Worm (Caenorhabditis elegans) whole organism, early embryonic: ENCODE measurements around the gene ddl-2.

Source experiments
- B0310.2 ChIP-seq: sonication (generic microtip); optimal IDR thresholded peaks from 2 replicates; lab custom pipeline; 2016; ENCODE audit warnings: mild to moderate bottlenecking, missing genetic modification characterization, missing compliant biosample characterization
- F13C5.2 ChIP-seq: sonication (generic microtip); optimal IDR thresholded peaks from 2 replicates; lab custom pipeline; 2017; ENCODE audit warnings: mild to moderate bottlenecking, missing genetic modification characterization, inconsistent platforms, missing compliant biosample characterization
- aly-1 ChIP-seq: sonication (generic microtip); optimal IDR thresholded peaks from 2 replicates; lab custom pipeline; 2016; ENCODE audit warnings: missing genetic modification characterization, missing compliant biosample characterization
- ama-1 ChIP-seq: fragments of 150-350 bp; optimal IDR thresholded peaks from 2 replicates; lab custom pipeline; 2014
- ceh-13 ChIP-seq: fragments of 200-800 bp; sonication (Bioruptor generic); optimal IDR thresholded peaks from 2 replicates; lab custom pipeline; 2018; ENCODE audit warnings: mild to moderate bottlenecking, missing genetic modification characterization, missing compliant biosample characterization
- ceh-36 ChIP-seq: sonication (generic microtip); optimal IDR thresholded peaks from 2 replicates; lab custom pipeline; 2016; ENCODE audit warnings: missing genetic modification characterization, inconsistent platforms, missing compliant biosample characterization
- ets-7 ChIP-seq: sonication (generic microtip); optimal IDR thresholded peaks from 2 replicates; lab custom pipeline; 2016; ENCODE audit warnings: missing genotype, missing genetic modification characterization, missing compliant biosample characterization
- flt-1 ChIP-seq: fragments of 200-800 bp; sonication (Bioruptor generic); IDR thresholded peaks from 2 replicates; pipeline ENCODE4 v1.3.6; 2022; ENCODE audit warnings: missing genetic modification characterization, missing compliant biosample characterization
- hmbx-1 ChIP-seq: sonication (generic microtip); optimal IDR thresholded peaks from 2 replicates; lab custom pipeline; 2016; ENCODE audit warnings: mild to moderate bottlenecking, missing genetic modification characterization, missing compliant biosample characterization
- hmg-4 ChIP-seq: fragments of 200-800 bp; sonication (Bioruptor generic); optimal IDR thresholded peaks from 2 replicates; lab custom pipeline; 2018; ENCODE audit warnings: mild to moderate bottlenecking, missing genetic modification characterization, missing compliant biosample characterization
- hnd-1 ChIP-seq: sonication (generic microtip); optimal IDR thresholded peaks from 2 replicates; lab custom pipeline; 2016; ENCODE audit warnings: missing genetic modification characterization, missing compliant biosample characterization
- pes-1 ChIP-seq: fragments of 200-800 bp; sonication (Bioruptor generic); IDR thresholded peaks from 2 replicates; pipeline ENCODE4 v1.3.6; 2022; ENCODE audit warnings: missing genetic modification reagents, missing genetic modification characterization, missing compliant biosample characterization
- scrt-1 ChIP-seq: fragments of 200-800 bp; sonication (Bioruptor generic); IDR thresholded peaks from 2 replicates; pipeline ENCODE4 v1.3.6; 2022; ENCODE audit warnings: missing genetic modification characterization, missing compliant biosample characterization
- sea-1 ChIP-seq: fragments of 200-800 bp; sonication (Bioruptor generic); conservative IDR thresholded peaks from 2 replicates; pipeline ENCODE4 v1.3.6; 2022; ENCODE audit warnings: missing genetic modification characterization, missing compliant biosample characterization
- tbx-11 ChIP-seq: fragments of 200-800 bp; sonication (Bioruptor generic); IDR thresholded peaks from 2 replicates; pipeline ENCODE4 v1.3.6; 2022; ENCODE audit warnings: missing genetic modification characterization, missing compliant biosample characterization
- tbx-37 ChIP-seq: fragments of 200-800 bp; sonication (Bioruptor generic); conservative IDR thresholded peaks from 2 replicates; pipeline ENCODE4 v1.3.6; 2022; ENCODE audit warnings: missing genetic modification reagents, missing genetic modification characterization, missing compliant biosample characterization
- tra-4 ChIP-seq: sonication (generic microtip); optimal IDR thresholded peaks from 2 replicates; lab custom pipeline; 2017; ENCODE audit warnings: missing genetic modification characterization, missing compliant biosample characterization

The ddl-2 gene

ce11 chrII:13574395-13574794 lies 26.9 kb upstream of the ddl-2 start:
- TF ChIP-seq sea-1 (GFP tag; lab: Robert Waterston, UW) (no peak), ets-7 (tag; lab: Kevin White, UChicago) (no peak), tbx-37 (GFP tag; lab: Robert Waterston, UW) (no peak), hnd-1 (tag; lab: Kevin White, UChicago) (no peak), F13C5.2 (tag; lab: Kevin White, UChicago) (no peak), hmbx-1 (tag; lab: Kevin White, UChicago) (no peak)

DNA sequence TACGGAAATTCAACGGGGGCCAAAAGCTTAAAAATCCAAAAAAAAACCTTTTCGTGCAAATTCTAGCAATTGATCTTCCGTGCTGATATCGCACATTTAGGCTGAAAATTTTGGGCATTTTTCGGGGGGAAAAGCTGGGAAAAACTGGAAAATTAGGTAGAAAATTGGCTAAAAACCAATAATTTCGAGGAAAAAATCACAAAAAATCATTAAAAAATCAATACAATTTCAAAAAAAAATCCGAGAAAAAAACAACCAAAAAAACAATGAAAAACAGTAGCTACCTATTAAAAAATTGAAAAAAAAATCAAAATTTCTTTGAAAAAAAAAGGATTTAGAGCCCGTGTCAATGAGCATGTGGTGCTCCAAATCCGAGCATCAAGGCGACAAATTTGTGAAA lies 20.4 kb upstream of the ddl-2 start, which contains the start of gene Y48E1B.3:
Gene Y48E1B.3, minus strand, starts transcription at position 101 of the 400 bp plus-strand sequence.
- TF ChIP-seq aly-1, result no peak
- TF ChIP-seq sea-1 (GFP tag; lab: Robert Waterston, UW), result no peak
- TF ChIP-seq ceh-13 (GFP tag; lab: Kevin White, UChicago), result no peak
- no peak for TF ChIP-seq flt-1 (GFP tag; lab: Robert Waterston, UW)
- TF ChIP-seq hmg-4 (GFP tag; lab: Kevin White, UChicago), result no peak
- no peak for TF ChIP-seq hnd-1 (tag; lab: Kevin White, UChicago)
- TF ChIP-seq pes-1 (GFP tag; lab: Robert Waterston, UW), result no peak
- TF ChIP-seq scrt-1, result no peak
- TF ChIP-seq tbx-37 (GFP tag; lab: Robert Waterston, UW), result no peak
- no peak for TF ChIP-seq ceh-36
- no peak for TF ChIP-seq tbx-11 (GFP tag; lab: Robert Waterston, UW)
- TF ChIP-seq hmbx-1 (tag; lab: Kevin White, UChicago), result no peak
- TF ChIP-seq B0310.2, result no peak

- TF ChIP-seq ceh-13 (GFP tag; lab: Kevin White, UChicago) (no peak), pes-1 (GFP tag; lab: Robert Waterston, UW) (no peak), ama-1 (lab: Kevin White, UChicago) (no peak)
Observed at ce11 chrII:13560553-13560952, 13.1 kb upstream of the ddl-2 start.

DNA sequence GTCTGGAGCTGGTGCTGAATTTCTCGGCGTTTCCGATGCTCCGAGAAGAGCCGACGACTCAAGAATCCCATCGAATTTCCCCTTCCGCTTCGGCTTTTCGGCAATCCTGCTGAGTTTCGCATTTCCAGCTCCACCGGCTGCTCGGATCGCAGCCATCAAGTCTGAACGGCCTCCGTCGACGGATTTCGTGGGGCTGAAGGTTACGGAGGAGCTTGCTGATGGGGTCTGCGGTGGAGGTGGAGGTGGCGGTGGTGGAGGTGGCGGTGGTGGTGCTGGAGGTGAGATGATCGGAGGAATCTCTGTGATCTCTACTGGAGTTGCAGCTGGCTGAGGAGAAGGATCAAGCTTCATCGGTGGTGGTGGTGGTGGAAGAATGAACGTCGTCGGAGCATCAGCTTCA lies 4.5 kb downstream of the ddl-2 start:
- no peak for TF ChIP-seq scrt-1
- no peak for TF ChIP-seq F13C5.2 (tag; lab: Kevin White, UChicago)
- no peak for TF ChIP-seq ceh-13 (GFP tag; lab: Kevin White, UChicago)

DNA sequence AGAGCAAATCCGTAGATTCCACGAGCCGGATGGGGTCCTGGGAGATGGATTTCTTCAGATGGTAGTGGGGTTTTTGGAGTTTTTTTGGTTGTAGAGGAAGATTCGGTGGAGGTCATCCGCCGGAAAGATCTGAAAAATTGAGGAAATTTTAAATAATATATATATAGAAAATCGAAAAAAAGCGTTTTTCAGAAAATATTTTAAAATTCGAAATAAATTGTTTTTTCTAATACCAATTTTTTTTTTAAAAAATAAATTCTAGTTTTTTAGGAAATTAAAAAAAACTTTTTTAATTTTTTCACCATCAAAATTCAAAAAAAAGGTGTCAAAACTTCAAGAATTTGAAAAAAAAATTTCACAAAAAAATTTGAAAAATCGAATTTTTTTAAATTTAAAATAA lies 6.5 kb downstream of the ddl-2 start, which contains the start of the genes noa-1 and Y48E1B.17:
Gene noa-1, minus strand, starts transcription at position 101 of the 400 bp plus-strand sequence.
Gene Y48E1B.17, minus strand, starts transcription at position 129 of the 400 bp plus-strand sequence.
- TF ChIP-seq hmbx-1 (tag; lab: Kevin White, UChicago) (no peak), ama-1 (lab: Kevin White, UChicago) (no peak), F13C5.2 (tag; lab: Kevin White, UChicago) (no peak), tbx-11 (GFP tag; lab: Robert Waterston, UW) (no peak), ceh-13 (GFP tag; lab: Kevin White, UChicago) (no peak), aly-1 (no peak), flt-1 (GFP tag; lab: Robert Waterston, UW) (no peak), scrt-1 (no peak), tra-4 (tag; lab: Kevin White, UChicago) (no peak), tbx-37 (GFP tag; lab: Robert Waterston, UW) (no peak), hmg-4 (GFP tag; lab: Kevin White, UChicago) (no peak), sea-1 (GFP tag; lab: Robert Waterston, UW) (no peak), ceh-36 (no peak), ets-7 (tag; lab: Kevin White, UChicago) (no peak), B0310.2 (no peak), pes-1 (GFP tag; lab: Robert Waterston, UW) (no peak), hnd-1 (tag; lab: Kevin White, UChicago) (no peak)

DNA sequence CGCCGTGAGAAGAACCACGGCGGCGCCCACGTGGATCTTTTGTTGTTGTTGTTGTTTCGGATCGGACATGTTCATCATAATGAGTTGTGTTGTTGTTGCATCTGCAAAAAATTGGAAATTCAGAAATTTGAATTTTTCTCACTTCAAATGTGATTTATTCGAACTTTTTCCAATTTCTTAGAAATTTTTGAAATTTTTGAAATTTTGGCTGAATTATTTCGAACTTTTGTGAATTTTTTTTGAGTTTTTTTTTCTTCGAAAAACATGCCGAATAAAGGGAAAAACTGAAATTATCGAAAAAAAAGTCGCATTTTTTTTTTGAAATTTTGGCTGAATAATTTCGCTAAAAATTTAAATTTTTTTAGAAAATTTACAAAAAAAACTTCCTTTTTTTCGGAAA lies 16.3 kb downstream of the ddl-2 start, which contains the start of gene snx-14:
Gene snx-14, minus strand, starts transcription at position 101 of the 400 bp plus-strand sequence.
- TF ChIP-seq pes-1 (GFP tag; lab: Robert Waterston, UW) (no peak), hmg-4 (GFP tag; lab: Kevin White, UChicago) (no peak), ceh-36 (no peak), sea-1 (GFP tag; lab: Robert Waterston, UW) (no peak), F13C5.2 (tag; lab: Kevin White, UChicago) (no peak)

ce11 chrII:13530657-13531056 lies 16.8 kb downstream of the ddl-2 start:
- TF ChIP-seq hmbx-1 (tag; lab: Kevin White, UChicago) (no peak), hmg-4 (GFP tag; lab: Kevin White, UChicago) (no peak)

DNA sequence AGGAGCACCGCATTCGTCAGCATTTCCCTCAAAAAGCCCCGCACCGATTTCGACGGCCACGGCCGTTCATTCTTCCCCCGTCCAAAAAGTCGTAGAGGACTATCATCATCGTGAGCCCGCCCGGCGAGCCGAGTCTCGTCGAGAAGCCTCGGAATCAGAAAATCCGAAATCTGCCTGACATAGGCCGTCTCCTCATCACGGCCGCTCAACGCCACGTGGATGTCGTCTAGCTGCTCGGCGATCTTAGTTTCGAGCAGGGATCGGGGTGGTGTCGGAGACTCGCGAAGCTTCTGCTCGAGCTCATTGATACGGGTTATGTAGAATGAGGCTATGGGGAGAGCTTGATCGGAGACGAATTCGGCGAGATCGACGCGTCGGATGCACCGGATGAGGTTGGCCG lies 18.3 kb downstream of the ddl-2 start:
- TF ChIP-seq tbx-37 (GFP tag; lab: Robert Waterston, UW), result no peak
- TF ChIP-seq flt-1 (GFP tag; lab: Robert Waterston, UW), result no peak
- TF ChIP-seq ceh-36, result no peak
- TF ChIP-seq pes-1 (GFP tag; lab: Robert Waterston, UW), result no peak
- no peak for TF ChIP-seq hmbx-1 (tag; lab: Kevin White, UChicago)
- TF ChIP-seq aly-1, result no peak
- no peak for TF ChIP-seq B0310.2

ce11 chrII:13521977-13522404 lies 25.5 kb downstream of the ddl-2 start:
- TF ChIP-seq ceh-13 (GFP tag; lab: Kevin White, UChicago) (no peak), tra-4 (tag; lab: Kevin White, UChicago) (no peak), ceh-36 (no peak), tbx-37 (GFP tag; lab: Robert Waterston, UW) (no peak), hnd-1 (tag; lab: Kevin White, UChicago) (no peak), hmg-4 (GFP tag; lab: Kevin White, UChicago) (peak; percentile 8), ama-1 (lab: Kevin White, UChicago) (peak; percentile 61), flt-1 (GFP tag; lab: Robert Waterston, UW) (no peak), hmbx-1 (tag; lab: Kevin White, UChicago) (no peak), ets-7 (tag; lab: Kevin White, UChicago) (no peak), B0310.2 (no peak), pes-1 (GFP tag; lab: Robert Waterston, UW) (no peak), sea-1 (GFP tag; lab: Robert Waterston, UW) (no peak)
